Worm (Caenorhabditis elegans) whole organism, late embryonic: ENCODE data around the gene W06H8.6.

Experiments
- C38D4.7 ChIP-seq: fragments of 200-800 bp; sonication (Bioruptor generic); optimal IDR thresholded peaks from 2 replicates; lab custom pipeline; 2018; ENCODE audit warnings: mild to moderate bottlenecking, missing genetic modification characterization, moderate library complexity, missing compliant biosample characterization
- K09A11.1 ChIP-seq: sonication (generic microtip); optimal IDR thresholded peaks from 2 replicates; lab custom pipeline; 2017; ENCODE audit warnings: antibody characterized with exemption, mild to moderate bottlenecking, missing genetic modification characterization, missing compliant biosample characterization; ENCODE audit not compliant: insufficient read depth
- T23F11.4 ChIP-seq: fragments of 200-800 bp; sonication (Bioruptor generic); optimal IDR thresholded peaks from 2 replicates; lab custom pipeline; 2018; ENCODE audit warnings: mild to moderate bottlenecking, missing genetic modification characterization, missing compliant biosample characterization
- ahr-1 ChIP-seq: sonication (generic microtip); optimal IDR thresholded peaks from 2 replicates; lab custom pipeline; 2016; ENCODE audit warnings: missing genetic modification characterization, missing compliant biosample characterization
- ceh-18 ChIP-seq: sonication (generic microtip); optimal IDR thresholded peaks from 2 replicates; lab custom pipeline; 2016; ENCODE audit warnings: missing genetic modification characterization, missing compliant biosample characterization
- ceh-2 ChIP-seq: sonication (generic microtip); optimal IDR thresholded peaks from 2 replicates; lab custom pipeline; 2016; ENCODE audit warnings: missing genotype, missing genetic modification characterization, missing compliant biosample characterization
- ceh-31 ChIP-seq: sonication (generic microtip); optimal IDR thresholded peaks from 2 replicates; lab custom pipeline; 2016; ENCODE audit warnings: missing genetic modification characterization, missing compliant biosample characterization
- ceh-45 ChIP-seq: fragments of 200-800 bp; sonication (Bioruptor generic); IDR thresholded peaks from 2 replicates; pipeline ENCODE4 v1.3.6; 2022; ENCODE audit warnings: missing genetic modification reagents, missing genetic modification characterization, missing compliant biosample characterization
- ceh-48 ChIP-seq: sonication (generic microtip); optimal IDR thresholded peaks from 2 replicates; lab custom pipeline; 2016; ENCODE audit warnings: missing genetic modification characterization, inconsistent platforms, missing compliant biosample characterization
- ceh-9 ChIP-seq: sonication (generic microtip); optimal IDR thresholded peaks from 2 replicates; lab custom pipeline; 2016; ENCODE audit warnings: mild to moderate bottlenecking, missing genetic modification characterization, inconsistent platforms, missing compliant biosample characterization
- che-1 ChIP-seq: sonication (generic microtip); optimal IDR thresholded peaks from 2 replicates; lab custom pipeline; 2016; ENCODE audit warnings: mild to moderate bottlenecking, missing genetic modification characterization, missing compliant biosample characterization
- dmd-4 ChIP-seq: sonication (generic microtip); optimal IDR thresholded peaks from 2 replicates; lab custom pipeline; 2016; ENCODE audit warnings: borderline replicate concordance, missing genetic modification characterization, missing compliant biosample characterization
- dve-1 ChIP-seq: sonication (generic microtip); optimal IDR thresholded peaks from 2 replicates; lab custom pipeline; 2017; ENCODE audit warnings: antibody characterized with exemption, mild to moderate bottlenecking, missing genetic modification characterization, missing compliant biosample characterization
- elt-2 ChIP-seq: sonication (generic microtip); optimal IDR thresholded peaks from 2 replicates; lab custom pipeline; 2016; ENCODE audit warnings: missing genetic modification reagents, missing genetic modification characterization, missing compliant biosample characterization
- elt-4 ChIP-seq: sonication (generic microtip); optimal IDR thresholded peaks from 2 replicates; lab custom pipeline; 2016; ENCODE audit warnings: missing genetic modification characterization, missing compliant biosample characterization
- eyg-1 ChIP-seq: sonication (generic microtip); optimal IDR thresholded peaks from 2 replicates; lab custom pipeline; 2016; ENCODE audit warnings: missing genotype, missing genetic modification characterization, missing compliant biosample characterization
- fax-1 ChIP-seq: sonication (generic microtip); optimal IDR thresholded peaks from 2 replicates; lab custom pipeline; 2016; ENCODE audit warnings: missing genotype, missing genetic modification characterization, missing compliant biosample characterization
- fkh-6 ChIP-seq: sonication (generic microtip); optimal IDR thresholded peaks from 2 replicates; lab custom pipeline; 2016; ENCODE audit warnings: missing genetic modification characterization, missing compliant biosample characterization
- gmeb-2 ChIP-seq: sonication (generic microtip); optimal IDR thresholded peaks from 2 replicates; lab custom pipeline; 2016; ENCODE audit warnings: missing genetic modification characterization, inconsistent platforms, missing compliant biosample characterization
- hlh-13 ChIP-seq: fragments of 200-800 bp; sonication (Bioruptor generic); optimal IDR thresholded peaks from 2 replicates; lab custom pipeline; 2018; ENCODE audit warnings: mild to moderate bottlenecking, missing genetic modification characterization, missing compliant biosample characterization
- hlh-15 ChIP-seq: sonication (generic microtip); optimal IDR thresholded peaks from 2 replicates; lab custom pipeline; 2016; ENCODE audit warnings: missing genetic modification characterization, missing compliant biosample characterization
- hlh-30 ChIP-seq: sonication (generic microtip); optimal IDR thresholded peaks from 2 replicates; lab custom pipeline; 2017; ENCODE audit warnings: antibody characterized with exemption, missing genetic modification characterization, missing compliant biosample characterization; ENCODE audit not compliant: insufficient read depth
- hlh-6 ChIP-seq: sonication (generic microtip); optimal IDR thresholded peaks from 2 replicates; lab custom pipeline; 2016; ENCODE audit warnings: missing genotype, missing genetic modification characterization, missing compliant biosample characterization
- hlh-8 ChIP-seq: sonication (generic microtip); optimal IDR thresholded peaks from 2 replicates; lab custom pipeline; 2016; ENCODE audit warnings: missing genotype, missing genetic modification characterization, missing compliant biosample characterization
- lim-6 ChIP-seq: sonication (generic microtip); optimal IDR thresholded peaks from 2 replicates; lab custom pipeline; 2016; ENCODE audit warnings: missing genetic modification characterization, missing compliant biosample characterization
- lin-11 ChIP-seq: fragments of 200-800 bp; sonication (Bioruptor generic); optimal IDR thresholded peaks from 2 replicates; lab custom pipeline; 2018; ENCODE audit warnings: mild to moderate bottlenecking, missing genetic modification characterization, missing compliant biosample characterization
- mec-3 ChIP-seq: sonication (generic microtip); optimal IDR thresholded peaks from 2 replicates; lab custom pipeline; 2016; ENCODE audit warnings: borderline replicate concordance, missing genetic modification characterization, missing compliant biosample characterization
- nfya-1 ChIP-seq: sonication (generic microtip); optimal IDR thresholded peaks from 2 replicates; lab custom pipeline; 2017; ENCODE audit warnings: missing genetic modification characterization, mild to moderate bottlenecking, missing compliant biosample characterization, antibody characterized with exemption, moderate library complexity
- nhr-11 ChIP-seq: fragments of 150-350 bp; optimal IDR thresholded peaks from 2 replicates; lab custom pipeline; 2014; ENCODE audit warnings: missing biosample characterization, missing genetic modification characterization
- nhr-232 ChIP-seq: sonication (generic microtip); optimal IDR thresholded peaks from 2 replicates; lab custom pipeline; 2016; ENCODE audit warnings: missing genetic modification characterization, missing compliant biosample characterization
- npax-4 ChIP-seq: sonication (generic microtip); optimal IDR thresholded peaks from 2 replicates; lab custom pipeline; 2016; ENCODE audit warnings: missing genetic modification characterization, missing compliant biosample characterization
- pag-3 ChIP-seq: sonication (generic microtip); optimal IDR thresholded peaks from 2 replicates; lab custom pipeline; 2016; ENCODE audit warnings: missing compliant biosample characterization, missing genetic modification characterization, borderline replicate concordance
- pat-9 ChIP-seq: fragments of 200-800 bp; sonication (Bioruptor generic); optimal IDR thresholded peaks from 2 replicates; lab custom pipeline; 2018; ENCODE audit warnings: mild to moderate bottlenecking, missing genetic modification characterization, moderate library complexity, missing compliant biosample characterization
- pax-1 ChIP-seq: fragments of 150-350 bp; optimal IDR thresholded peaks from 2 replicates; lab custom pipeline; 2014; ENCODE audit warnings: missing biosample characterization, missing genetic modification characterization
- pha-2 ChIP-seq: sonication (generic microtip); optimal IDR thresholded peaks from 2 replicates; lab custom pipeline; 2017; ENCODE audit warnings: mild to moderate bottlenecking, missing genetic modification characterization, missing compliant biosample characterization
- pqm-1 ChIP-seq: sonication (generic microtip); optimal IDR thresholded peaks from 2 replicates; lab custom pipeline; 2016; ENCODE audit warnings: missing genetic modification characterization, missing compliant biosample characterization
- pros-1 ChIP-seq: fragments of 150-350 bp; optimal IDR thresholded peaks from 2 replicates; lab custom pipeline; 2014; ENCODE audit warnings: missing biosample characterization, missing genetic modification reagents, missing genetic modification characterization
- ref-2 ChIP-seq: sonication (generic microtip); optimal IDR thresholded peaks from 2 replicates; lab custom pipeline; 2016; ENCODE audit warnings: missing genetic modification characterization, missing compliant biosample characterization
- sox-2 ChIP-seq: fragments of 200-800 bp; sonication (Bioruptor generic); IDR thresholded peaks from 2 replicates; pipeline ENCODE4 v1.3.6; 2022; ENCODE audit warnings: missing genetic modification reagents, missing genetic modification characterization, missing compliant biosample characterization
- sox-4 ChIP-seq: sonication (generic microtip); optimal IDR thresholded peaks from 2 replicates; lab custom pipeline; 2017; ENCODE audit warnings: mild to moderate bottlenecking, missing genetic modification characterization, inconsistent platforms, missing compliant biosample characterization
- syd-9 ChIP-seq: sonication (generic microtip); optimal IDR thresholded peaks from 2 replicates; lab custom pipeline; 2016; ENCODE audit warnings: mild to moderate bottlenecking, missing genetic modification characterization, moderate library complexity, missing compliant biosample characterization
- tbx-2 ChIP-seq: sonication (generic microtip); optimal IDR thresholded peaks from 2 replicates; lab custom pipeline; 2016; ENCODE audit warnings: missing genetic modification characterization, missing compliant biosample characterization
- tbx-7 ChIP-seq: sonication (generic microtip); optimal IDR thresholded peaks from 2 replicates; lab custom pipeline; 2016; ENCODE audit warnings: missing genotype, missing genetic modification characterization, missing compliant biosample characterization
- ttx-3 ChIP-seq: sonication (generic microtip); optimal IDR thresholded peaks from 2 replicates; lab custom pipeline; 2016; ENCODE audit warnings: missing genetic modification reagents, missing genetic modification characterization, missing compliant biosample characterization
- zip-5 ChIP-seq: sonication (generic microtip); optimal IDR thresholded peaks from 2 replicates; lab custom pipeline; 2016; ENCODE audit warnings: missing genetic modification characterization, missing compliant biosample characterization

Gene W06H8.6

ce11 chrV:6267237-6267812 is 40.5 kb upstream of the W06H8.6 start, which contains the start of gene mrck-1 (continued):
- TF ChIP-seq elt-2 (tag; lab: Kevin White, UChicago) (peak; percentile 76), sox-4 (tag; lab: Kevin White, UChicago) (peak; percentile 77), ref-2 (tag; lab: Kevin White, UChicago) (peak; percentile 78), hlh-30 (tag; lab: Kevin White, UChicago) (peak; percentile 80), eyg-1 (tag; lab: Kevin White, UChicago) (peak; percentile 54), npax-4 (tag; lab: Kevin White, UChicago) (peak; percentile 40), che-1 (peak; percentile 63), T23F11.4 (peak; percentile 78), dve-1 (tag; lab: Kevin White, UChicago) (peak; percentile 80), fax-1 (peak; percentile 67), pat-9 (tag; lab: Kevin White, UChicago) (peak; percentile 92), hlh-13 (GFP tag; lab: Kevin White, UChicago) (peak; percentile 18), zip-5 (tag; lab: Kevin White, UChicago) (no peak), pax-1 (tag; lab: Kevin White, UChicago) (no peak), ttx-3 (tag; lab: Kevin White, UChicago) (peak; percentile 64), ahr-1 (tag; lab: Kevin White, UChicago) (peak; percentile 54), C38D4.7 (GFP tag; lab: Kevin White, UChicago) (peak; percentile 53), lin-11 (tag; lab: Kevin White, UChicago) (peak; percentile 34), gmeb-2 (peak; percentile 67), elt-4 (no peak), nfya-1 (peak; percentile 96), ceh-18 (peak; percentile 93), ceh-45 (GFP tag; lab: Robert Waterston, UW) (peak; percentile 48; the same call in 1 of the 2 replicates), sox-2 (GFP tag; lab: Robert Waterston, UW) (peak; percentile 44; the same call in 1 of the 2 replicates), pha-2 (tag; lab: Kevin White, UChicago) (peak; percentile 25), fkh-6 (tag; lab: Kevin White, UChicago) (peak; percentile 66), ceh-9 (no peak), dmd-4 (peak; percentile 16), pros-1 (tag; lab: Kevin White, UChicago) (peak; percentile 94), ceh-48 (tag; lab: Kevin White, UChicago) (peak; percentile 76), lim-6 (tag; lab: Kevin White, UChicago) (peak; percentile 62), hlh-15 (tag; lab: Kevin White, UChicago) (peak; percentile 41), tbx-7 (tag; lab: Kevin White, UChicago) (peak; percentile 11), hlh-8 (tag; lab: Kevin White, UChicago) (peak; percentile 96), nhr-232 (peak; percentile 59), ceh-2 (tag; lab: Kevin White, UChicago) (peak; percentile 74), pag-3 (tag; lab: Kevin White, UChicago) (peak; percentile 67), hlh-6 (tag; lab: Kevin White, UChicago) (no peak), K09A11.1 (peak; percentile 87), nhr-11 (tag; lab: Kevin White, UChicago) (no peak), pqm-1 (peak; percentile 38), ceh-31 (peak; percentile 92), syd-9 (tag; lab: Kevin White, UChicago) (peak; percentile 70), tbx-2 (tag; lab: Kevin White, UChicago) (peak; percentile 95), mec-3 (no peak)
